Worm (Caenorhabditis elegans): ENCODE data around the gene osm-5.

ce11 chrX:2990145-2990544 lies 6.1 kb downstream of the osm-5 start:
- TF ChIP-seq nhr-11 (tag; optimal IDR thresholded peaks at IDR 0.05) (no peak), nhr-76 (tag; optimal IDR thresholded peaks at IDR 0.05) (no peak), egl-43 (GFP tag; IDR thresholded peaks at IDR 0.05) (no peak), F26F4.8 (GFP tag; conservative IDR thresholded peaks at IDR 0.05) (no peak), fos-1 (tag; optimal IDR thresholded peaks at IDR 0.05) (no peak), skn-1 (tag; optimal IDR thresholded peaks at IDR 0.05) (no peak), ceh-20 (GFP tag; IDR thresholded peaks at IDR 0.05) (no peak), unc-62 (GFP tag; optimal IDR thresholded peaks at IDR 0.05 in 1 of 2) (no peak), unc-62 (tag; optimal IDR thresholded peaks at IDR 0.05) (no peak), zag-1 (tag; optimal IDR thresholded peaks at IDR 0.05) (no peak)
